Fruit fly (Drosophila melanogaster) whole organism, pupa: ENCODE measurements around the gene fig.

ENCODE experiments used
- CG10348 ChIP-seq: fragments of 200-800 bp; sonication (Bioruptor generic); IDR thresholded peaks from 2 replicates; pipeline ENCODE4 v1.3.6; 2022; ENCODE audit warnings: missing biosample characterization, missing genetic modification characterization
- CG12605 ChIP-seq: fragments of 200-800 bp; sonication (Bioruptor generic); IDR thresholded peaks from 2 replicates; pipeline ENCODE4 v1.3.6; 2022; ENCODE audit warnings: missing biosample characterization, missing genetic modification characterization
- CG13204 ChIP-seq: fragments of 200-800 bp; sonication (Bioruptor generic); optimal IDR thresholded peaks from 2 replicates; lab custom pipeline; 2018; ENCODE audit warnings: missing biosample characterization, mild to moderate bottlenecking, missing genetic modification characterization, moderate library complexity
- CG14655 ChIP-seq: fragments of 200-800 bp; sonication (Bioruptor generic); optimal IDR thresholded peaks from 3 replicates; lab custom pipeline; 2017; ENCODE audit warnings: mild to moderate bottlenecking, missing biosample characterization, missing genetic modification reagents, missing genetic modification characterization
- CG15710 ChIP-seq: fragments of 200-800 bp; sonication (Bioruptor generic); optimal IDR thresholded peaks from 2 replicates; lab custom pipeline; 2018; ENCODE audit warnings: missing biosample characterization, mild to moderate bottlenecking, missing genetic modification characterization, moderate library complexity
- CG17806 ChIP-seq: fragments of 200-800 bp; sonication (Bioruptor generic); optimal IDR thresholded peaks from 2 replicates; lab custom pipeline; 2018; ENCODE audit warnings: missing biosample characterization, mild to moderate bottlenecking, missing genetic modification characterization, moderate library complexity
- CG32121 ChIP-seq: fragments of 200-800 bp; sonication (Bioruptor generic); IDR thresholded peaks from 2 replicates; pipeline ENCODE4 v1.3.6; 2022; ENCODE audit warnings: missing biosample characterization, missing genetic modification characterization
- CG34367 ChIP-seq: fragments of 200-800 bp; sonication (Bioruptor generic); optimal IDR thresholded peaks from 2 replicates; lab custom pipeline; 2018; ENCODE audit warnings: missing biosample characterization, mild to moderate bottlenecking, missing genetic modification characterization
- CG4496 ChIP-seq: fragments of 200-800 bp; sonication (Bioruptor generic); IDR thresholded peaks from 3 replicates; pipeline ENCODE4 v1.3.6; 2022; ENCODE audit warnings: missing biosample characterization, missing genetic modification characterization
- CG8159 ChIP-seq: fragments of 200-800 bp; sonication (Bioruptor generic); optimal IDR thresholded peaks from 3 replicates; lab custom pipeline; 2018; ENCODE audit warnings: missing biosample characterization, mild to moderate bottlenecking, missing genetic modification characterization, moderate library complexity
- CG8301 ChIP-seq: fragments of 200-800 bp; sonication (Bioruptor generic); optimal IDR thresholded peaks from 2 replicates; lab custom pipeline; 2018; ENCODE audit warnings: missing biosample characterization, mild to moderate bottlenecking, missing genetic modification characterization
- CG9948 ChIP-seq: fragments of 200-800 bp; sonication (Bioruptor generic); optimal IDR thresholded peaks from 2 replicates; lab custom pipeline; 2018; ENCODE audit warnings: missing biosample characterization, mild to moderate bottlenecking, missing genetic modification characterization, moderate library complexity
- D1 ChIP-seq: fragments of 200-800 bp; sonication (Bioruptor generic); optimal IDR thresholded peaks from 2 replicates; lab custom pipeline; 2018; ENCODE audit warnings: missing biosample characterization, mild to moderate bottlenecking, missing genetic modification characterization, moderate library complexity
- EcR ChIP-seq: fragments of 200-800 bp; sonication (Bioruptor generic); optimal IDR thresholded peaks from 3 replicates; lab custom pipeline; 2019; ENCODE audit warnings: missing biosample characterization, missing genetic modification characterization, mild to moderate bottlenecking, moderate library complexity, missing genetic modification reagents
- Ets98B ChIP-seq: fragments of 200-800 bp; sonication (Bioruptor generic); IDR thresholded peaks from 2 replicates; pipeline ENCODE4 v1.3.6; 2022; ENCODE audit warnings: missing biosample characterization, missing genetic modification characterization
- Pif1A ChIP-seq: fragments of 200-800 bp; sonication (Bioruptor generic); optimal IDR thresholded peaks from 3 replicates; lab custom pipeline; 2016; ENCODE audit warnings: missing biosample characterization, missing genetic modification characterization
- Pif1B ChIP-seq: fragments of 200-800 bp; sonication (Bioruptor generic); optimal IDR thresholded peaks from 3 replicates; lab custom pipeline; 2016; ENCODE audit warnings: missing biosample characterization, missing genetic modification characterization
- Snoo ChIP-seq: fragments of 200-800 bp; sonication (Bioruptor generic); optimal IDR thresholded peaks from 3 replicates; lab custom pipeline; 2017; ENCODE audit warnings: missing biosample characterization, mild to moderate bottlenecking, missing genetic modification characterization, inconsistent platforms
- fd96Ca ChIP-seq: fragments of 200-800 bp; sonication (Bioruptor generic); IDR thresholded peaks from 3 replicates; pipeline ENCODE4 v1.3.6; 2022; ENCODE audit warnings: missing biosample characterization, missing genetic modification characterization
- gl ChIP-seq: fragments of 200-800 bp; sonication (Bioruptor generic); optimal IDR thresholded peaks from 2 replicates; lab custom pipeline; 2018; ENCODE audit warnings: missing biosample characterization, mild to moderate bottlenecking, missing genetic modification characterization
- rn ChIP-seq: fragments of 200-800 bp; sonication (Bioruptor generic); IDR thresholded peaks from 2 replicates; pipeline ENCODE4 v1.3.6; 2022; ENCODE audit warnings: missing biosample characterization, missing genetic modification characterization

The fig gene

dm6 chr3R:29780402-29781029 is at the start of gene fig:
Gene fig, minus strand, starts transcription at chr3R:29780452.
- TF ChIP-seq D1: no peak
- no peak for TF ChIP-seq rn (GFP tag; lab: Robert Waterston, UW)
- no peak for TF ChIP-seq CG8301 (tag; lab: Kevin White, UChicago)
- no peak for TF ChIP-seq CG13204
- no peak for TF ChIP-seq CG15710 (tag; lab: Kevin White, UChicago)
- TF ChIP-seq CG17806 (tag; lab: Kevin White, UChicago): no peak
- no peak for TF ChIP-seq Pif1A
- TF ChIP-seq CG4496 (GFP tag; lab: Robert Waterston, UW): no peak
- no peak for TF ChIP-seq CG34367 (tag; lab: Kevin White, UChicago)
- no peak for TF ChIP-seq EcR (GFP tag; lab: Kevin White, UChicago)
- no peak for TF ChIP-seq CG9948
- no peak for TF ChIP-seq CG14655 (GFP tag; lab: Kevin White, UChicago)
- TF ChIP-seq CG12605 (GFP tag; lab: Robert Waterston, UW): no peak
- no peak for TF ChIP-seq Ets98B
- no peak for TF ChIP-seq CG10348 (GFP tag; lab: Robert Waterston, UW)
- no peak for TF ChIP-seq CG8159 (tag; lab: Kevin White, UChicago)
- TF ChIP-seq gl (tag; lab: Kevin White, UChicago): no peak

DNA sequence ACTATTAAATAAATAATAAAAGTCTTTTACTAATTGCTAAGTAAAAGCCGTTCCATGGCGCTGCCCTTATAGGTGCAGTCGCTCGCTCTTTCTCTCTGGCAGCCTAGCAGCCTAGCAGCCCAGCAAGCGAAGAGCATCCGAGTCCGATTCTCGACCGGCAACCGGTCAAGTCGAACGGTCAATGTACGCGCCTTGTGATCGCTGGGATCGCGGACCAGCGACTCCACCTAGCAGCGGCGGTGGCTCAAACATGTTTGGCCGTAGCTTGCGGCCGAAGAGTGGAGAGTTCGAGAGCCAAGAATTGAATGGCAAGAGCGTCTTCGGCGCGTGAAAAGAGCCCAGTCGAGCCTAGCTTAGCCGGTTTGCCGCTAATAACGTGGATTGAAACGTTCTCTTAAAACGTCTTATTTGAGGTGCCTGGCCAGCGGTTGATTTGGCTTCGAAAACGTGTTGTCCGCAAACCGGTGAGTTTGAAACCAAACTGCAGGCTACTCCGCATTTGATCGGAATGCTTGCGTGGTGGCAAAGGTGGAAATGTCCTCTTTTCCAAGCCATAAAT is 49.1 kb upstream of the fig start:
- TF ChIP-seq CG34367 (tag; lab: Kevin White, UChicago) (no peak), Pif1A (no peak), CG4496 (GFP tag; lab: Robert Waterston, UW) (no peak), gl (tag; lab: Kevin White, UChicago) (no peak), D1 (no peak), CG12605 (GFP tag; lab: Robert Waterston, UW) (no peak), CG15710 (tag; lab: Kevin White, UChicago) (no peak), CG8301 (tag; lab: Kevin White, UChicago) (no peak), CG14655 (GFP tag; lab: Kevin White, UChicago) (no peak), CG32121 (GFP tag; lab: Robert Waterston, UW) (no peak), CG13204 (peak; percentile 43), CG9948 (no peak), Ets98B (0 out of 2 replicates have a peak, but pooled peaks have one; percentile 20), fd96Ca (GFP tag; lab: Robert Waterston, UW) (0 out of 3 replicates have a peak, but pooled peaks have one; percentile 5), rn (GFP tag; lab: Robert Waterston, UW) (no peak), CG17806 (tag; lab: Kevin White, UChicago) (no peak), CG10348 (GFP tag; lab: Robert Waterston, UW) (no peak), Pif1B (GFP tag; lab: Kevin White, UChicago) (peak; percentile 5), EcR (GFP tag; lab: Kevin White, UChicago) (peak; percentile 95), Snoo (no peak), CG8159 (tag; lab: Kevin White, UChicago) (no peak)

dm6 chr3R:29818434-29819268 is 38.4 kb upstream of the fig start, which contains the start of gene neo:
Gene neo, plus strand, starts transcription at chr3R:29819131.
- TF ChIP-seq Pif1B (GFP tag; lab: Kevin White, UChicago) (no peak), rn (GFP tag; lab: Robert Waterston, UW) (no peak), EcR (GFP tag; lab: Kevin White, UChicago) (peak; percentile 87)

- TF ChIP-seq CG9948 (no peak), CG32121 (GFP tag; lab: Robert Waterston, UW) (no peak), gl (tag; lab: Kevin White, UChicago) (no peak)
These were observed 37.4 kb upstream of the fig start, which contains the start of gene CG7829 for dm6 chr3R:29817664-29818063. Gene CG7829, minus strand, starts transcription at chr3R:29817764.

DNA sequence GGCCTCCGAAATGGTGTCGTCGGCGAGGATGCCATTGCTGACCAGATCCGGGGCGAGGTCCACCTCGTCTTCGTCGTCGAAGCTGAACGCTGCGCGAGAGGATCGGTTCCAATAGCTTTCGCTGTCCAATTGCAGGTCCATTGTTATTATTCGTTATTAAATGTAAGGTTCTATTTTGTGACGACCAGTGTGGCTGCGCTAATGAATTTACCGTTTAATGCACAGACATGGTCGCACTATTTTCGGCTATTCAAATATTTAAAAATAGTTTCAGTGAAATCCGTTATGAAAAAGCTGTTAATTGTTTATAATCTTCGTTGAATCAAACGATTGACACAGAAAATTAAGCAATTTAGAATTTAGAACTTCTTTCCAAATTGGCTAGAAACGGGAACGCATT is 36.0 kb upstream of the fig start, which contains the start of gene Vps16B:
Vps16B (minus strand) TSS at position 186 of the 400 bp plus-strand sequence.
- no peak for TF ChIP-seq gl (tag; lab: Kevin White, UChicago)

- TF ChIP-seq EcR (GFP tag; lab: Kevin White, UChicago): no peak
- no peak for TF ChIP-seq CG10348 (GFP tag; lab: Robert Waterston, UW)
- TF ChIP-seq CG9948: no peak
- TF ChIP-seq Pif1B (GFP tag; lab: Kevin White, UChicago): no peak
- TF ChIP-seq Snoo: no peak
- TF ChIP-seq CG32121 (GFP tag; lab: Robert Waterston, UW): no peak
- no peak for TF ChIP-seq rn (GFP tag; lab: Robert Waterston, UW)
- no peak for TF ChIP-seq CG12605 (GFP tag; lab: Robert Waterston, UW)
- TF ChIP-seq Pif1A: no peak
- no peak for TF ChIP-seq CG14655 (GFP tag; lab: Kevin White, UChicago)
- TF ChIP-seq Ets98B: no peak
- no peak for TF ChIP-seq CG17806 (tag; lab: Kevin White, UChicago)
- no peak for TF ChIP-seq CG8159 (tag; lab: Kevin White, UChicago)
These were observed 26.6 kb upstream of the fig start, which contains the start of the genes ca and ncd for dm6 chr3R:29806682-29807393. Gene ca, plus strand, starts transcription at chr3R:29806811. Gene ncd, minus strand, starts transcription at chr3R:29807127.
